Fruit fly (Drosophila melanogaster): ENCODE results near the gene nol.
A peak's percentile ranks its signal among the peaks of the same experiment; 100 is the strongest.

dm6 chr3L:11145065-11145464 is 14.4 kb downstream of the nol start:
- TF ChIP-seq D1 (tag; optimal IDR thresholded peaks at IDR 0.05), result no peak
- no peak for TF ChIP-seq Snoo (tag; optimal IDR thresholded peaks at IDR 0.05)
- TF ChIP-seq fd96Ca (GFP tag; IDR thresholded peaks at IDR 0.05), result no peak
- TF ChIP-seq EcR (GFP tag; optimal IDR thresholded peaks at IDR 0.05), result peak; percentile 31
- no peak for TF ChIP-seq CG9948 (tag; optimal IDR thresholded peaks at IDR 0.05)
- no peak for TF ChIP-seq CG14655 (GFP tag; optimal IDR thresholded peaks at IDR 0.05)
- no peak for TF ChIP-seq CG4496 (GFP tag; IDR thresholded peaks at IDR 0.05)
- TF ChIP-seq CG13204 (GFP tag; optimal IDR thresholded peaks at IDR 0.05), result no peak
- no peak for TF ChIP-seq Ets98B (GFP tag; IDR thresholded peaks at IDR 0.05)
- TF ChIP-seq rn (GFP tag; IDR thresholded peaks at IDR 0.05), result no peak
- no peak for TF ChIP-seq CG8301 (tag; optimal IDR thresholded peaks at IDR 0.05)
- no peak for TF ChIP-seq gl (tag; optimal IDR thresholded peaks at IDR 0.05)
- no peak for TF ChIP-seq CG17806 (tag; optimal IDR thresholded peaks at IDR 0.05)

Measured in whole organism, pupa.